Worm (Caenorhabditis elegans) whole organism, L4 larva: Measurements from ENCODE around the gene M106.7.
A peak's percentile ranks its signal among the peaks of the same experiment; 100 is the strongest.

Experiments
- Y5F2A.4 ChIP-seq: fragments of 200-800 bp; sonication (Bioruptor generic); optimal IDR thresholded peaks from 2 replicates; lab custom pipeline; 2018; ENCODE audit warnings: mild to moderate bottlenecking, missing genetic modification characterization, missing compliant biosample characterization
- aha-1 ChIP-seq: fragments of 150-350 bp; peaks from one replicate; lab custom pipeline; 2014; ENCODE audit warnings: missing biosample characterization, missing genetic modification characterization
- ceh-20 ChIP-seq: fragments of 200-800 bp; sonication (Bioruptor generic); IDR thresholded peaks from 2 replicates; pipeline ENCODE4 v1.3.6; 2022; ENCODE audit warnings: missing genetic modification reagents, missing genetic modification characterization, missing compliant biosample characterization
- fos-1 ChIP-seq: fragments of 150-350 bp; optimal IDR thresholded peaks from 2 replicates; lab custom pipeline; 2014; ENCODE audit warnings: missing biosample characterization, missing genetic modification characterization
- lim-7 ChIP-seq: fragments of 200-800 bp; sonication (Bioruptor generic); IDR thresholded peaks from 2 replicates; pipeline ENCODE4 v1.3.6; 2022; ENCODE audit warnings: missing genetic modification characterization, missing compliant biosample characterization
- lin-15B ChIP-seq: fragments of 150-350 bp; sonication (generic microtip); optimal IDR thresholded peaks from 3 replicates; lab custom pipeline; 2014; ENCODE audit warnings: missing biosample characterization, missing genetic modification characterization
- lin-38 ChIP-seq: fragments of 200-800 bp; sonication (Bioruptor generic); IDR thresholded peaks from 2 replicates; pipeline ENCODE4 v1.3.6; 2022; ENCODE audit warnings: missing genetic modification reagents, missing genetic modification characterization, missing compliant biosample characterization
- lin-39 ChIP-seq: fragments of 150-350 bp; optimal IDR thresholded peaks from 2 replicates; lab custom pipeline; 2014; ENCODE audit warnings: missing biosample characterization, missing genetic modification reagents, missing genetic modification characterization
- lir-3 ChIP-seq: sonication (generic microtip); optimal IDR thresholded peaks from 2 replicates; lab custom pipeline; 2016; ENCODE audit warnings: mild to moderate bottlenecking, missing genetic modification characterization, missing compliant biosample characterization
- madf-5 ChIP-seq, 2 experiments: fragments of 200-800 bp; sonication (Bioruptor generic); IDR thresholded peaks; 2 replicates each; pipeline ENCODE4 v1.3.6; 2022; ENCODE audit warnings: missing compliant biosample characterization in 2 of 2, missing genetic modification characterization in 2 of 2
- mdl-1 ChIP-seq, 2 experiments: fragments of 150-350 bp in 1 of 2; sonication (generic microtip) in 1 of 2; optimal IDR thresholded peaks; 2 replicates each; lab custom pipeline; 2014 to 2017; ENCODE audit warnings: missing biosample characterization in 2 of 2, missing genetic modification characterization in 2 of 2
- nhr-11 ChIP-seq: fragments of 150-350 bp; optimal IDR thresholded peaks from 2 replicates; lab custom pipeline; 2014; ENCODE audit warnings: missing biosample characterization, missing genetic modification characterization
- nhr-111 ChIP-seq: fragments of 200-800 bp; sonication (Bioruptor generic); optimal IDR thresholded peaks from 2 replicates; lab custom pipeline; 2018; ENCODE audit warnings: mild to moderate bottlenecking, missing genetic modification characterization, missing compliant biosample characterization
- nhr-25 ChIP-seq: sonication (generic microtip); optimal IDR thresholded peaks from 2 replicates; lab custom pipeline; 2017; ENCODE audit warnings: missing genetic modification characterization, mild to moderate bottlenecking, missing compliant biosample characterization, antibody characterized with exemption, moderate library complexity, borderline replicate concordance; ENCODE audit not compliant: insufficient read depth
- nhr-77 ChIP-seq: fragments of 150-350 bp; optimal IDR thresholded peaks from 2 replicates; lab custom pipeline; 2014; ENCODE audit warnings: missing biosample characterization, missing genetic modification characterization
- tra-1 ChIP-seq: fragments of 200-800 bp; sonication (Bioruptor generic); IDR thresholded peaks from 2 replicates; pipeline ENCODE4 v1.3.6; 2022; ENCODE audit warnings: missing genetic modification reagents, missing genetic modification characterization, missing compliant biosample characterization
- unc-62 ChIP-seq, 3 experiments: fragments of 150-350 bp in 1 of 3; sonication (generic microtip); optimal IDR thresholded peaks in 2 of 3; peaks in 1 of 3; 1 replicate in 1 of 3; 2 replicates in 2 of 3; lab custom pipeline; 2014 to 2017; ENCODE audit warnings: missing biosample characterization in 3 of 3, missing genetic modification characterization in 3 of 3, missing genetic modification reagents in 3 of 3, missing genotype in 1 of 3
- zip-11 ChIP-seq: fragments of 200-800 bp; sonication (Bioruptor generic); IDR thresholded peaks from 2 replicates; pipeline ENCODE4 v1.3.6; 2022; ENCODE audit warnings: missing genetic modification characterization, missing compliant biosample characterization

M106.7 gene

ce11 chrII:10810690-10811089 lies 46.3 kb downstream of the M106.7 start, which contains the start of gene msrp-7:
Gene msrp-7 (plus strand): TSS chrII:10810990.
- no peak for TF ChIP-seq lin-38
- TF ChIP-seq nhr-25, result no peak
- TF ChIP-seq lin-39, result no peak
- TF ChIP-seq ceh-20 (GFP tag; lab: Robert Waterston, UW), result no peak
- no peak for TF ChIP-seq nhr-77 (tag; lab: Kevin White, UChicago)
- TF ChIP-seq fos-1, result no peak
- no peak for TF ChIP-seq zip-11
- no peak for TF ChIP-seq madf-5 (GFP tag; IDR thresholded peaks at IDR 0.05; lab: Robert Waterston, UW)
- TF ChIP-seq nhr-111 (GFP tag; lab: Kevin White, UChicago), result no peak
- no peak for TF ChIP-seq lim-7
- no peak for TF ChIP-seq mdl-1 (tag; optimal IDR thresholded peaks at IDR 0.05; lab: Kevin White, UChicago)
- TF ChIP-seq nhr-11 (tag; lab: Kevin White, UChicago), result no peak
- TF ChIP-seq Y5F2A.4, result no peak
- no peak for TF ChIP-seq tra-1 (GFP tag; lab: Robert Waterston, UW)
- TF ChIP-seq lin-15B (tag; lab: Kevin White, UChicago), result no peak

- TF ChIP-seq lir-3 (tag; lab: Kevin White, UChicago), result no peak
- peak in 1 of 2 experiments; percentile 62 for TF ChIP-seq unc-62 (GFP tag; optimal IDR thresholded peaks at IDR 0.05 in 1 of 2; lab: Kevin White, UChicago)
- TF ChIP-seq unc-62 (tag; optimal IDR thresholded peaks at IDR 0.05; lab: Kevin White, UChicago), result no peak
- peak; percentile 91 for TF ChIP-seq aha-1 (tag; lab: Kevin White, UChicago)
- TF ChIP-seq, all 104 proteins: peak for 2
These were observed 48.2 kb downstream of the M106.7 start, which contains the start of gene R06F6.14 for ce11 chrII:10808708-10809343. Gene R06F6.14 (plus strand): TSS chrII:10809293.
